Worm (Caenorhabditis elegans): ENCODE results near the gene C25D7.5.
"Not testable (repeated sequence)": the region's sequence is repeated elsewhere in the genome, so short reads cannot be mapped to it uniquely, and the experiment has no call there.

C25D7.5 gene

DNA sequence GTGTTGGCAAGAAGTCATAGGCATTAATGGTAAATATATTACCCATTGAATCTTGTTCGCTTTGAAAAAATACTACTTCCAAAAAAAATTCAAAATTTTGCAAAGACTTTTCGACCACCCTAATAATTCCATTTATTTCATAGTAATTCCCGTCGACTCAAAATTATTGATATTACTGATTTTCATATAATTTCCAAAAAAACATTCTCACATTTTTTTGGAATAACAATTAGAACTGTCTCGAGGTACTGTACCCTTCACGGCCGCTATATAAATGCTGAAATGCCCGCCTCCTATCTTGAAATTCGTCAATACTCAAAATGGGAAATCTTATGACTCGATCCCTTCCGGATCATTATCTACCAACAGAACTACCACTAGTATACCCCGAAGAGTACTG is 28.9 kb upstream of the C25D7.5 start, which contains the start of gene F14H8.4:
F14H8.4 (plus strand) TSS at position 301 of the 400 bp plus-strand sequence.
- TF ChIP-seq K02D7.2 (tag; optimal IDR thresholded peaks at IDR 0.05) (no peak), nhr-232 (tag; optimal IDR thresholded peaks at IDR 0.05) (no peak), hlh-30 (tag; optimal IDR thresholded peaks at IDR 0.05; ENCODE audit: insufficient read depth) (no peak), T23F11.4 (GFP tag; optimal IDR thresholded peaks at IDR 0.05) (no peak), unc-86 (tag; optimal IDR thresholded peaks at IDR 0.05) (no peak), sdc-2 (tag; optimal IDR thresholded peaks at IDR 0.05) (no peak), F13H6.1 (tag; optimal IDR thresholded peaks at IDR 0.05) (no peak), C38D4.7 (GFP tag; optimal IDR thresholded peaks at IDR 0.05) (no peak), ceh-22 (tag; optimal IDR thresholded peaks at IDR 0.05) (no peak), npax-4 (tag; optimal IDR thresholded peaks at IDR 0.05) (no peak), gmeb-2 (tag; optimal IDR thresholded peaks at IDR 0.05) (no peak), eyg-1 (tag; optimal IDR thresholded peaks at IDR 0.05) (no peak), pha-4 (tag; optimal IDR thresholded peaks at IDR 0.05) (no peak), dmd-4 (tag; optimal IDR thresholded peaks at IDR 0.05; ENCODE audit: borderline replicate concordance) (no peak), hlh-6 (tag; optimal IDR thresholded peaks at IDR 0.05) (no peak), ceh-18 (tag; optimal IDR thresholded peaks at IDR 0.05) (no peak), rnt-1 (tag; optimal IDR thresholded peaks at IDR 0.05) (no peak)

DNA sequence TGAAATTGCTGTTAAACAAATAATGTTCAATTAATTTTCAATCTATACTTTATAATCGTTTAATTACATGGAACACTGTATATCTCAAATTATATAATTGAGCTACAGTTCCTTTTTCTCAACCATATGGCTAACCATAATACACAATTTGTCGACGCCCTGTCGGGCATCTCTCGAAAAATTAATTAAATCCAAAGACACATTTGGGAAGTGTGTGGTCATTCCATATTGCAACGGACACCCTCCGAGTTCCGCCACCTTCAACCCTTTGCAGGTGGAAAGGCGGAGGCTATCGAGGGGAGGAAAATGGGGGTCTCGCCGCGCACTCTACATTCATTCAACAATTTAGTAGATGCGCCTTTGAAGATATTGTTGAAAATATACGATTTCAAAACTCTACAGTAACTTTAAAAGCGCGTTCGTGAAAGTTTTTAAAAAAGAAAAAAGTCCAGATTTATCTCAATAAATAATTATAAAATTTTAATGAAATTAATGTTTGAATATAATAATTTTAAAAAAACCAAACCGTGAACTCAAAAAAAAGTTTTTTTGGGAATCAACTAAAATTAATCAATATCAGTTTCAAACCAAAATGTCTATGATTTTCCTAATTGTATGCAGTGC is 23.4 kb upstream of the C25D7.5 start, which contains the start of gene F14H8.8:
F14H8.8 (plus strand) TSS at position 574 of the 624 bp plus-strand sequence.
- no peak for TF ChIP-seq ceh-18 (tag; optimal IDR thresholded peaks at IDR 0.05)
- TF ChIP-seq K02D7.2 (tag; optimal IDR thresholded peaks at IDR 0.05): no peak
- no peak for TF ChIP-seq sdc-2 (tag; optimal IDR thresholded peaks at IDR 0.05)
- TF ChIP-seq ceh-9 (tag; optimal IDR thresholded peaks at IDR 0.05): no peak
- TF ChIP-seq pqm-1 (tag; optimal IDR thresholded peaks at IDR 0.05): no peak
- no peak for TF ChIP-seq mec-3 (tag; optimal IDR thresholded peaks at IDR 0.05; ENCODE audit: borderline replicate concordance)
- TF ChIP-seq che-1 (tag; optimal IDR thresholded peaks at IDR 0.05): no peak
- TF ChIP-seq sox-2 (GFP tag; IDR thresholded peaks at IDR 0.05): no peak
- no peak for TF ChIP-seq nhr-232 (tag; optimal IDR thresholded peaks at IDR 0.05)
- no peak for TF ChIP-seq C08G9.2 (tag; optimal IDR thresholded peaks at IDR 0.05)
- no peak for TF ChIP-seq nfya-1 (tag; optimal IDR thresholded peaks at IDR 0.05)

DNA sequence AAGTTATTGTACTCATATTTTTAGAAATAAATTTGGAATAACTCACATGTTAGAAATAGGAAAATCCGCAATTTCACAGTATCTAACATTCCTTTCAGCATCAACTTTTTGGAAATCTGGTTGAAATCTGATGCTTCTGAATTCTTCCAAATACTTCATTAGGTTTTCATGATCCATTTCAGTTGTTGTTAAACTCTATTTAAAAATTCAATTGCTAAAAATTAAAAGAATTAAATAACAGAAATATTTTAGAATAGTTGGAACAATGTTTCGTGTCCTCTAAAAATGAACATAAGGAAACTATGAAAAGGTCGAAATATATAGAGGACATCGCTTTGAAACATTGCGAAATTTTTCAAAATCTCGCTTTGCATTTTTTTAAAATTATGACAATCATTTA is 21.1 kb upstream of the C25D7.5 start, which contains the start of gene cng-1:
cng-1 (minus strand) TSS at position 101 of the 400 bp plus-strand sequence.
- not testable (repeated sequence) for TF ChIP-seq npax-4 (tag; optimal IDR thresholded peaks at IDR 0.05); hlh-30 (tag; optimal IDR thresholded peaks at IDR 0.05; ENCODE audit: insufficient read depth); dve-1 (tag; optimal IDR thresholded peaks at IDR 0.05)

DNA sequence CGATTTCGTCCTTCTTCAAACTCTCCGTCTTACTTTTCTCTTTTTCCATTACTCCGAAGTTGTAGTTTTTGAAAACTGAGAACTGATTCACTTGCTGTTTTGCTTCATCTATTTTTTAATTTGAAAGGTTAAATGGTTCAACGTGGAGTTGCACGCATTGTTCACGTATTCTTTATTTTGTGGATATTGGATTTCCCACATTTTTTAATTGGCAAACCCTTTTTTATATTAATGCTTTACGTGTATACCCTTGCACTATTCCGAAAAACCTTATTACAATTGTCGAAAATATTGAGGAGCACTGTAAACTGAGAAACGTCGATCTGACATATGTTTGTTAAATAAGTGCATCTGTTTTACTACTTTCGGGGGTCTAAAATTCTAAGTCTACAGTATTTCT is 15.7 kb upstream of the C25D7.5 start, which contains the start of gene melo-3:
melo-3 (minus strand) TSS at position 101 of the 400 bp plus-strand sequence.
- TF ChIP-seq ceh-31 (tag; optimal IDR thresholded peaks at IDR 0.05); hlh-30 (tag; optimal IDR thresholded peaks at IDR 0.05; ENCODE audit: insufficient read depth); Y22D7AL.16 (tag; optimal IDR thresholded peaks at IDR 0.05): not testable (repeated sequence)

DNA sequence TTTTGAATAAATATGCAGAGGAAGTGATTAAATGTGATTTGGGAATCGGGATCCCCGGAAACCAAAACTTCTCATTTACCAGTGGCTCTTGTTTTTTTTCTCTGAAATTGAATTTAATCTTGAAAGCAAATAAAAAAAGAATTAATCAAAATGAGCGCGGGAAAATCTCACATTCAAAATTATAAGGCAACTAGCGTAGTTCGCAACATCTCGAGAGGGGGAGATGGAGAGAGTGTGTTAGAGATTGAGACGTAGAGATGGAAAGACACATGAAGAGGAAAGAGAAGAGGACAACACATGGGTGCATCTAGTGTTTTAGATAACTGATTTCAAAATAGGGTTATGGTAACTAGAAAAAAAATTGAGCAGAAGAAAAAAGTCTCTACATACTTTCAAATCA is 4.3 kb upstream of the C25D7.5 start, which contains the start of gene sdc-3:
sdc-3 (minus strand) TSS at position 101 of the 400 bp plus-strand sequence.
- TF ChIP-seq tbx-7 (tag; optimal IDR thresholded peaks at IDR 0.05) (no peak), che-1 (tag; optimal IDR thresholded peaks at IDR 0.05) (no peak), C38D4.7 (GFP tag; optimal IDR thresholded peaks at IDR 0.05) (no peak), pat-9 (tag; optimal IDR thresholded peaks at IDR 0.05) (no peak), ceh-19 (GFP tag; optimal IDR thresholded peaks at IDR 0.05) (no peak), unc-55 (GFP tag; optimal IDR thresholded peaks at IDR 0.05) (peak; percentile 17)
